Worm (Caenorhabditis elegans): ENCODE results near the gene F13H10.6.

DNA sequence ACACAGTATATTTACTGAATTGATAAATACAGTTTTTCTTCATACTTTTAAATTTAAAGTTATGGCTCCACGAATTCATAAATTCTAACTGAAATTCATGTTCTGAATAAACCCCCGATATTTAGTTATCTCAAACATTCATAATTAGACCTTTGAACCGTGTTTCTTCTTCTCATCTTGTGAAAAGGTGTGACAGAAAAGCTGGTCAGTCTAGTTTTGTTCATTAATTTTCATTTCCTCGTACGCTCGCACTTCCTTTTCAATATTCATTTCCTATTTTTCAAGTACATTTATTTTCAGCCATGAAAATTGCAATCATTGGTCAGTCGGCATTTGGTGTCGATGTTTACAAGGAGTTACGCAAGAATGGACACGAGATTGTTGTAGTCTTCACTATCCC is 13.2 kb downstream of the F13H10.6 start, which contains the start of gene alh-3:
- TF ChIP-seq Y105C5A.15 (GFP tag; IDR thresholded peaks at IDR 0.05) (no peak), Y48G9A.11 (GFP tag; IDR thresholded peaks at IDR 0.05) (no peak), jun-1 (tag; optimal IDR thresholded peaks at IDR 0.05) (no peak), ama-1 (optimal IDR thresholded peaks at IDR 0.05) (no peak), zag-1 (tag; optimal IDR thresholded peaks at IDR 0.05) (no peak), nhr-48 (tag; optimal IDR thresholded peaks at IDR 0.05) (no peak)
